Worm (Caenorhabditis elegans): ENCODE measurements around the gene srv-27.
"Not testable (repeated sequence)": the region's sequence is repeated elsewhere in the genome, so short reads cannot be mapped to it uniquely, and the experiment has no call there.

srv-27 gene

DNA sequence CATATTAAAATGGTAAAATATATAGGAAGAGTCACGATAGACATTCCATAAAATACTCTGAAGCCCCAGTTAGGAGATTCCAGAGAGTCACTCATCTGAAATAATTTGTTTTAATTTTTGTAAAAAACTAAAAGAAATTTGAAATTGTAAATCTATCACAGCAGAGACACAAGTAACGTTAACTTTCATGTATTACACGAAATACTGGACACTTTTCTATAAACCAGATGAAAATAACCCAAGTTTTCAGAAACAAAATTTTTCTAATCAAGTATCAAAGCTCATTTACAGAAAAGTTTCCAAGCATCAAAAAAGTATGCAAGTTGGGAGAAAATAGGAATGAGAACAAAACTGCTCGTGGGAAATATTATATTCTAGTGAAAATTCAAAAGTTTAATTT is at the start of gene srv-27:
Gene srv-27 (minus strand): TSS at position 101 of the 400 bp plus-strand sequence.
- TF ChIP-seq R02D3.7 (tag; optimal IDR thresholded peaks at IDR 0.05), result no peak
- no peak for TF ChIP-seq ztf-4 (tag; optimal IDR thresholded peaks at IDR 0.05)
- TF ChIP-seq nhr-6 (tag; optimal IDR thresholded peaks at IDR 0.05), result no peak
- TF ChIP-seq crh-2 (tag; optimal IDR thresholded peaks at IDR 0.05), result no peak
- TF ChIP-seq sma-9 (GFP tag; optimal IDR thresholded peaks at IDR 0.05), result no peak
- no peak for TF ChIP-seq sma-9 (tag; optimal IDR thresholded peaks at IDR 0.05)
- TF ChIP-seq mdl-1 (tag; optimal IDR thresholded peaks at IDR 0.05), result no peak
- no peak for TF ChIP-seq nhr-10 (tag; optimal IDR thresholded peaks at IDR 0.05)
- no peak for TF ChIP-seq ama-1 (optimal IDR thresholded peaks at IDR 0.05)
- no peak for TF ChIP-seq egl-27 (tag; optimal IDR thresholded peaks at IDR 0.05)
- no peak for TF ChIP-seq nhr-25 (tag; optimal IDR thresholded peaks at IDR 0.05)
- no peak for TF ChIP-seq nhr-12 (tag; optimal IDR thresholded peaks at IDR 0.05)
- no peak for TF ChIP-seq unc-62 (GFP tag; optimal IDR thresholded peaks at IDR 0.05)
- no peak for TF ChIP-seq mbf-1 (tag; optimal IDR thresholded peaks at IDR 0.05)
- no peak for TF ChIP-seq mab-5 (tag; optimal IDR thresholded peaks at IDR 0.05)
- no peak for TF ChIP-seq nhr-237 (tag; optimal IDR thresholded peaks at IDR 0.05)
- no peak for TF ChIP-seq ZK546.5 (tag; optimal IDR thresholded peaks at IDR 0.05)
- no peak for TF ChIP-seq lsy-2 (tag; optimal IDR thresholded peaks at IDR 0.05)
- no peak for TF ChIP-seq ceh-16 (tag; optimal IDR thresholded peaks at IDR 0.05)

DNA sequence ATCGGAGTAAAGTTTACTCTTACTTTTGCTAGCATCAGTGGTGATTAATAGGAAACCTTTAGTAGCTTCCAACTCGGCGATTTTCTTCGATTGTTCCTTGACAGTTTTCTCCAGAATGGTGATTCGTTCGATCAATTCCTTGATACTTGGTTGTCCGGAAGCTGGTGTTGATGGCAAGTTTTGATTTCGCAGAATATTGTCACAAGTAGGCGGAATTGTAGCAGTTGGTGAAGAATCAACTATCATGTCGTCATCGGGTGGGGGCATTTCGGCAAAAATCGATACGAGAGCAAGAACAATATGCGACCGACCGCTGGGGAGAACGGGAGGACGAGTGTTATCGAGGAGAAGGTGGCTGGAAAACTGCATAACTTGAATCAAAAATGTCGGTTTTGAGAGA is 49.1 kb upstream of the srv-27 start, which contains the start of gene Y73B6BL.289:
Gene Y73B6BL.289 (plus strand): TSS at position 301 of the 400 bp plus-strand sequence.
- TF ChIP-seq skn-1, dmd-4, R02D3.7 (tag; optimal IDR thresholded peaks at IDR 0.05): not testable (repeated sequence)

DNA sequence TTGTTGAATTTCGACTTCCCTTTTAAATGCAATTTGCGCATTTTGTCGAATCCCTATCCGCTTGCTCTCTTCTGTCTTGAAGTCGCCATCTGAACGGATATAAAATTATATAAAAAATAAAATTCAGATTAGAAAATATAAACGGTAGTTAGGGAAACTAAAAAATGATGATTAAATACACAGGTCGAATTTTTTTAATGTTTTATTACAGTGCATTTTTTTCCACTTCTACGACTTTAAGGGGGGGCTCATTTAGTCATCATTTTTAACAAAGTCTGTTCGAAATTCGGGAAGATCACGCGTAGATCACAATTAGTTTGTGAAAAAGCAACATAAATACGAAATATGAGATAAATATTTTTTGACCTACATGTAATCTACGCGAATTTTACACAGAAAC is 44.7 kb upstream of the srv-27 start, which contains the start of gene Y73B6BL.14:
Gene Y73B6BL.14 (minus strand): TSS at position 101 of the 400 bp plus-strand sequence.
- TF ChIP-seq blmp-1 (tag; optimal IDR thresholded peaks at IDR 0.05; ENCODE audit: insufficient read depth), result no peak
- TF ChIP-seq mdl-1 (tag; optimal IDR thresholded peaks at IDR 0.05), result no peak
- TF ChIP-seq Y55F3AM.14 (GFP tag; optimal IDR thresholded peaks at IDR 0.05), result no peak
- TF ChIP-seq nhr-12 (tag; optimal IDR thresholded peaks at IDR 0.05), result no peak
- TF ChIP-seq ceh-16 (tag; optimal IDR thresholded peaks at IDR 0.05), result no peak
- no peak for TF ChIP-seq unc-62 (GFP tag; optimal IDR thresholded peaks at IDR 0.05)
- TF ChIP-seq gmeb-1 (tag; optimal IDR thresholded peaks at IDR 0.05), result no peak
- no peak for TF ChIP-seq nhr-10 (tag; optimal IDR thresholded peaks at IDR 0.05)
- TF ChIP-seq lin-11 (tag; optimal IDR thresholded peaks at IDR 0.05), result no peak
- TF ChIP-seq ceh-82 (tag; optimal IDR thresholded peaks at IDR 0.05), result no peak

DNA sequence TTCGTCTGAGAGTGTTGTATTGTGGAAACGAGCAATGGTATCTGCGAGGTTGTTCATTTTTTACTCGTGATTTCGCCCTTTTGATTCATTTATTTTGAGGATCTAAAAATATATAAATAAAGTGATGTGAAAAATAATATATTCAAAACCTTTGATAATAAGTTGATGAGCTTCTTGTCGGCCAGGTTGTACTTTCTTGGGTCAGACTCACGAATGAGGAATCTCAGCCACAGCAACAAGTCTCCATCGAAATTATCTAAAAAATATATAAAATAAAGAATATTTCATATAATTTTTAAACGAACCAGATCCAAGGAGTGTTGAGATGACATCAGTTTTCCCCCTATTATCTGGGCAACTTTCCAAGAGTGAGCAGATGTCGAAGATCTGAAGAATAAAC is 44.3 kb upstream of the srv-27 start, which contains the start of gene Y73B6BL.288:
Gene Y73B6BL.288 (minus strand): TSS at position 101 of the 400 bp plus-strand sequence.
- TF ChIP-seq ceh-16 (tag; optimal IDR thresholded peaks at IDR 0.05) (no peak), unc-62 (GFP tag; optimal IDR thresholded peaks at IDR 0.05) (no peak), lin-39 (tag; optimal IDR thresholded peaks at IDR 0.05) (no peak), blmp-1 (tag; optimal IDR thresholded peaks at IDR 0.05; ENCODE audit: insufficient read depth) (no peak), nhr-77 (tag; optimal IDR thresholded peaks at IDR 0.05) (no peak), lin-13 (GFP tag; optimal IDR thresholded peaks at IDR 0.05) (no peak), zag-1 (tag; optimal IDR thresholded peaks at IDR 0.05) (no peak), nhr-23 (tag; optimal IDR thresholded peaks at IDR 0.05) (no peak), F13H6.1 (tag; optimal IDR thresholded peaks at IDR 0.05) (no peak), ztf-4 (tag; optimal IDR thresholded peaks at IDR 0.05) (no peak), nhr-10 (tag; optimal IDR thresholded peaks at IDR 0.05) (no peak), unc-39 (tag; optimal IDR thresholded peaks at IDR 0.05) (no peak)

DNA sequence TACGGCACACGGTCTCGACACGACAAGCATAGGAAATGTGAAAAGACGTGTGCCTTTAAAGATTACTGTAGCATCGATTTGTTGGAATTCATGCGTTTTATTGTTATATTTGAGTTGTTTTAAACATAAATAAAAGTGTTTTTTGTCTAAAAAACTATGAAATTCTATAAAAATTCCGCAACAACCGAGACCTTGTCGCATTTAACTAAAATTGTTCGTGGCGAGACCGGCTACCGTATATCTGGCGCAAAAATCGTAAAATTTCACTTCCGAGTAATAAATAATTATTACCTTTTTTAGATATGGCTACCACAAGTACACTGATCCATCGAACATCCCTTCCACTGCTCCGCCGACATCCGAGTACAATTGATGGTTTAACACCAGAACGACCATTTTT is 39.2 kb upstream of the srv-27 start, which contains the start of gene ipla-6:
Gene ipla-6 (plus strand): TSS at position 301 of the 400 bp plus-strand sequence.
- TF ChIP-seq C34F6.9 (tag; optimal IDR thresholded peaks at IDR 0.05) (no peak), nhr-6 (tag; optimal IDR thresholded peaks at IDR 0.05) (no peak), R02D3.7 (tag; optimal IDR thresholded peaks at IDR 0.05) (no peak), nhr-25 (tag; optimal IDR thresholded peaks at IDR 0.05) (no peak), unc-39 (tag; optimal IDR thresholded peaks at IDR 0.05) (no peak), nhr-77 (tag; optimal IDR thresholded peaks at IDR 0.05) (no peak), lin-39 (tag; optimal IDR thresholded peaks at IDR 0.05) (no peak), ZK546.5 (tag; optimal IDR thresholded peaks at IDR 0.05) (no peak), snpc-4 (tag; optimal IDR thresholded peaks at IDR 0.05) (no peak), aly-2 (tag; optimal IDR thresholded peaks at IDR 0.05) (no peak), nhr-129 (tag; optimal IDR thresholded peaks at IDR 0.05) (no peak), mbf-1 (tag; optimal IDR thresholded peaks at IDR 0.05) (no peak), lin-11 (tag; optimal IDR thresholded peaks at IDR 0.05) (no peak), nhr-23 (tag; optimal IDR thresholded peaks at IDR 0.05) (no peak), ztf-4 (tag; optimal IDR thresholded peaks at IDR 0.05) (no peak), alr-1 (tag; optimal IDR thresholded peaks at IDR 0.05) (no peak), F13H6.1 (tag; optimal IDR thresholded peaks at IDR 0.05) (no peak), elt-3 (tag; optimal IDR thresholded peaks at IDR 0.05) (no peak)
